1 fruit fly cellular context compared by ENCODE assay signal in the genomic region with DNA sequence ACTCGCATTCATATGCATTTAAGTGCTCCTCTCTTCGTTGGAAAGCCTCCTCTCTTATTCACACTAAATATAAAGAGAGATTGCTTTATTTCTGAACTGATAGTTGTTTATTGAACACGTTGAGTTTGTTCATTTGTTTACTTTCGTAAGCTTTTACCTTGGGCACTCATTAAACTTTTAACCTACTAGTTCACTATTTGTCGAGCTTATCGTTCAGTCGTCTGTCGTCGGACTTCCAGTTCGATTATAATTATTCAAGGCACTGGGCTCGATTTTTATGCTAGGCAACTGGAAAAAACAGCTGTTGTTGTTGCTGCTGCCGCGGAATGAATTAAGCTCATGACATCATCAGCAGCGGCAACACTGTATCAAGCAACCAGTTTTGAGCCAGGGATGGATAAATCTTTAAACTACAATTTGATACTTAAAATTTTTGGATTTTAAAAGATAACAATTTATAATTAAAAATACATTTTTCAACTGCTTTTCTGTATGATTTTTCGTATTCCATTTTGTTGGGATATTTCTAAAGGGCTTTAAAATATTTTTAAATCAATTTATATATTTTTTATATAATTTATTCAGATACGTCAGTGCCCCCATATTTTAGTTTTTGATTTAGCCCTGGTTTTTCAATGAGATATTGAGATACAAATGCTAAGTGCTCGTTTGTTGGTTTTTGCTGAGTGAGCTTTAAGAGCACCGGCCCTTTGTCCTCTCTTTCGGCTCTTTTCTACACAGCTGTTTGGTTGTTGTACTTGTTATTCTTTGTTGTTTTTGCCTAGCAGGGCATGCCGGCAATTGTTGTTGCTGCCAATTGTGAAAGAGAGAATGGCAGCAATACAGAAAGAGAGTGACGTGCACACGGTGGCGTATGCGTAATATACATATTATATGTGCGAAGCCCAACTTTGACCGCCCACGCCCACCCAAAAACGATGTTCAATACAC.
TF ChIP-seq lines count a peak whose summit lies in the region.

No protein-coding gene starts in this region.

TF ChIP-seq in whole organism, embryonic, 481 proteins besides CTCF, POLR2A, EP300 and RAD21 (continued from another document and continues in another):
- TF ChIP-seq da (GFP tag; optimal IDR thresholded peaks at IDR 0.05; lab: Kevin White, UChicago) (no peak), br (optimal IDR thresholded peaks at IDR 0.05; lab: Kevin White, UChicago) (no peak), CG7839 (tag; optimal IDR thresholded peaks at IDR 0.05; lab: Kevin White, UChicago) (peak; percentile 98), CG10462 (GFP tag; optimal IDR thresholded peaks at IDR 0.05; lab: Kevin White, UChicago) (peak; percentile 74), CG10366 (GFP tag; IDR thresholded peaks at IDR 0.05; lab: Robert Waterston, UW) (peak; percentile 92), CG11456 (GFP tag; IDR thresholded peaks at IDR 0.05; lab: Robert Waterston, UW) (peak; percentile 87), CG6813 (GFP tag; optimal IDR thresholded peaks at IDR 0.05; lab: Kevin White, UChicago) (peak; percentile 92), CG13424 (tag; optimal IDR thresholded peaks at IDR 0.05; lab: Kevin White, UChicago) (peak; percentile 98), CG6654 (GFP tag; optimal IDR thresholded peaks at IDR 0.05; lab: Kevin White, UChicago) (peak; percentile 74), GATAe (GFP tag; conservative IDR thresholded peaks at IDR 0.05; lab: Robert Waterston, UW) (peak; percentile 86), CG33213 (GFP tag; optimal IDR thresholded peaks at IDR 0.05; lab: Kevin White, UChicago) (no peak), CG15696 (tag; optimal IDR thresholded peaks at IDR 0.05; lab: Kevin White, UChicago) (peak; percentile 76), Vsx1 (GFP tag; optimal IDR thresholded peaks at IDR 0.05; lab: Kevin White, UChicago) (peak; percentile 86), CG13894 (tag; optimal IDR thresholded peaks at IDR 0.05; lab: Kevin White, UChicago) (peak; percentile 96), CG4730 (GFP tag; IDR thresholded peaks at IDR 0.05; lab: Robert Waterston, UW) (peak; percentile 94), Myb (GFP tag; optimal IDR thresholded peaks at IDR 0.05; lab: Kevin White, UChicago) (no peak), CG16779 (GFP tag; IDR thresholded peaks at IDR 0.05; lab: Robert Waterston, UW) (no peak), CG8478 (optimal IDR thresholded peaks at IDR 0.05; lab: Kevin White, UChicago) (no peak), her (GFP tag; optimal IDR thresholded peaks at IDR 0.05; lab: Kevin White, UChicago) (no peak), slou (GFP tag; optimal IDR thresholded peaks at IDR 0.05; lab: Kevin White, UChicago) (peak; percentile 82), CG4328 (GFP tag; optimal IDR thresholded peaks at IDR 0.05; lab: Kevin White, UChicago) (peak; percentile 96), CG7963 (GFP tag; IDR thresholded peaks at IDR 0.05; lab: Robert Waterston, UW; ENCODE audit: partially characterized antibody) (no peak), pho (GFP tag; optimal IDR thresholded peaks at IDR 0.05; lab: Kevin White, UChicago) (peak; percentile 19), CG12744 (GFP tag; optimal IDR thresholded peaks at IDR 0.05; lab: Kevin White, UChicago) (no peak), danr (GFP tag; IDR thresholded peaks at IDR 0.05; lab: Robert Waterston, UW) (peak; percentile 83; the same call in 1 of the 2 replicates), h (optimal IDR thresholded peaks at IDR 0.05; lab: Kevin White, UChicago) (no peak), CG3065 (GFP tag; optimal IDR thresholded peaks at IDR 0.05; lab: Kevin White, UChicago) (peak; percentile 63), CG13624 (GFP tag; optimal IDR thresholded peaks at IDR 0.05; lab: Kevin White, UChicago) (peak; percentile 11), Scr (GFP tag; IDR thresholded peaks at IDR 0.05; lab: Robert Waterston, UW; ENCODE audit: partially characterized antibody) (no peak), CG3995 (GFP tag; optimal IDR thresholded peaks at IDR 0.05; lab: Kevin White, UChicago) (no peak), CG3163 (GFP tag; optimal IDR thresholded peaks at IDR 0.05; lab: Kevin White, UChicago) (peak; percentile 98), psq (GFP tag; optimal IDR thresholded peaks at IDR 0.05; lab: Kevin White, UChicago) (peak; percentile 67), Asciz (GFP tag; optimal IDR thresholded peaks at IDR 0.05; lab: Kevin White, UChicago) (peak; percentile 94), ara (GFP tag; IDR thresholded peaks at IDR 0.05; lab: Robert Waterston, UW) (peak; percentile 92), HLHmδ (GFP tag; optimal IDR thresholded peaks at IDR 0.05; lab: Kevin White, UChicago) (no peak), CG8388 (GFP tag; optimal IDR thresholded peaks at IDR 0.05; lab: Kevin White, UChicago) (peak; percentile 92), Ssrp (tag; optimal IDR thresholded peaks at IDR 0.05; lab: Kevin White, UChicago) (peak; percentile 93), twi (tag; optimal IDR thresholded peaks at IDR 0.05; lab: Kevin White, UChicago) (peak; percentile 89), tna (GFP tag; IDR thresholded peaks at IDR 0.05; lab: Robert Waterston, UW; ENCODE audit: partially characterized antibody) (no peak), PHDP (tag; optimal IDR thresholded peaks at IDR 0.05; lab: Kevin White, UChicago) (peak; percentile 98), stwl (tag; optimal IDR thresholded peaks at IDR 0.05; lab: Kevin White, UChicago) (no peak), Elba2 (GFP tag; optimal IDR thresholded peaks at IDR 0.05; lab: Kevin White, UChicago) (no peak), bowl (GFP tag; IDR thresholded peaks at IDR 0.05; lab: Robert Waterston, UW) (peak; percentile 90), CG17359 (tag; optimal IDR thresholded peaks at IDR 0.05; lab: Kevin White, UChicago) (peak; percentile 96), MBD-R2 (GFP tag; IDR thresholded peaks at IDR 0.05; lab: Robert Waterston, UW) (peak; percentile 81; the same call in 1 of the 2 replicates), ranshi (GFP tag; IDR thresholded peaks at IDR 0.05; lab: Robert Waterston, UW) (peak; percentile 95), CG12942 (GFP tag; optimal IDR thresholded peaks at IDR 0.05; lab: Kevin White, UChicago) (peak; percentile 82), zf30C (GFP tag; optimal IDR thresholded peaks at IDR 0.05; lab: Kevin White, UChicago) (no peak), gt (GFP tag; IDR thresholded peaks at IDR 0.05; lab: Robert Waterston, UW) (peak; percentile 79), CG14860 (GFP tag; IDR thresholded peaks at IDR 0.05; lab: Robert Waterston, UW; ENCODE audit: partially characterized antibody) (no peak), ftz-f1 (GFP tag; optimal IDR thresholded peaks at IDR 0.05; lab: Kevin White, UChicago) (peak; percentile 61), Doc3 (GFP tag; IDR thresholded peaks at IDR 0.05; lab: Robert Waterston, UW; ENCODE audit: partially characterized antibody) (no peak), gce (GFP tag; IDR thresholded peaks at IDR 0.05; lab: Robert Waterston, UW) (peak; percentile 88), pnt (GFP tag; optimal IDR thresholded peaks at IDR 0.05; lab: Kevin White, UChicago) (no peak), pita (GFP tag; optimal IDR thresholded peaks at IDR 0.05; lab: Kevin White, UChicago) (no peak), CG3726 (GFP tag; IDR thresholded peaks at IDR 0.05; lab: Robert Waterston, UW) (peak; percentile 89), ems (GFP tag; optimal IDR thresholded peaks at IDR 0.05; lab: Kevin White, UChicago) (no peak), CG1603 (tag; optimal IDR thresholded peaks at IDR 0.05; lab: Kevin White, UChicago) (no peak), Mad (GFP tag; optimal IDR thresholded peaks at IDR 0.05; lab: Kevin White, UChicago) (peak; percentile 26), zfh1 (GFP tag; IDR thresholded peaks at IDR 0.05; lab: Robert Waterston, UW) (peak; percentile 87), dimm (GFP tag; IDR thresholded peaks at IDR 0.05; lab: Robert Waterston, UW) (peak; percentile 85), insv (GFP tag; optimal IDR thresholded peaks at IDR 0.05; lab: Kevin White, UChicago) (peak in 1 of 2 experiments; percentile 68), CG15514 (GFP tag; optimal IDR thresholded peaks at IDR 0.05; lab: Kevin White, UChicago) (peak; percentile 94), Sox100B (GFP tag; optimal IDR thresholded peaks at IDR 0.05; lab: Kevin White, UChicago) (peak; percentile 99), zen2 (GFP tag; IDR thresholded peaks at IDR 0.05; lab: Robert Waterston, UW; ENCODE audit: partially characterized antibody) (no peak), Neu2 (GFP tag; optimal IDR thresholded peaks at IDR 0.05; lab: Kevin White, UChicago; ENCODE audit: borderline replicate concordance) (no peak), gsb-n (tag; optimal IDR thresholded peaks at IDR 0.05; lab: Kevin White, UChicago) (peak; percentile 86), tap (tag; optimal IDR thresholded peaks at IDR 0.05; lab: Kevin White, UChicago) (peak; percentile 94), CG4424 (GFP tag; optimal IDR thresholded peaks at IDR 0.05; lab: Kevin White, UChicago) (peak; percentile 87), sim (GFP tag; IDR thresholded peaks at IDR 0.05; lab: Robert Waterston, UW) (peak; percentile 81), corto (GFP tag; optimal IDR thresholded peaks at IDR 0.05; lab: Kevin White, UChicago) (peak; percentile 29), p53 (GFP tag; optimal IDR thresholded peaks at IDR 0.05; lab: Kevin White, UChicago) (no peak), CG10959 (GFP tag; IDR thresholded peaks at IDR 0.05; lab: Robert Waterston, UW) (peak; percentile 37; the same call in 1 of the 2 replicates), bsh (GFP tag; optimal IDR thresholded peaks at IDR 0.05; lab: Kevin White, UChicago) (peak; percentile 70 to 92), CG7556 (GFP tag; optimal IDR thresholded peaks at IDR 0.05; lab: Kevin White, UChicago) (peak; percentile 98), CG17568 (GFP tag; optimal IDR thresholded peaks at IDR 0.05; lab: Kevin White, UChicago) (no peak), CG12299 (tag; optimal IDR thresholded peaks at IDR 0.05; lab: Kevin White, UChicago) (peak; percentile 94), CG2678 (tag; optimal IDR thresholded peaks at IDR 0.05; lab: Kevin White, UChicago) (peak; percentile 99), ken (GFP tag; IDR thresholded peaks at IDR 0.05; lab: Robert Waterston, UW) (peak; percentile 82), CoRest (tag; optimal IDR thresholded peaks at IDR 0.05; lab: Kevin White, UChicago) (peak; percentile 98), CG9215 (GFP tag; IDR thresholded peaks at IDR 0.05; lab: Robert Waterston, UW) (peak; percentile 94), gcm (GFP tag; optimal IDR thresholded peaks at IDR 0.05; lab: Kevin White, UChicago) (peak; percentile 89), lmd (GFP tag; IDR thresholded peaks at IDR 0.05; lab: Robert Waterston, UW) (peak; percentile 97), Jarid2 (GFP tag; optimal IDR thresholded peaks at IDR 0.05; lab: Kevin White, UChicago) (peak; percentile 76), CG6272 (GFP tag; IDR thresholded peaks at IDR 0.05; lab: Robert Waterston, UW) (peak; percentile 90), Blimp-1 (GFP tag; optimal IDR thresholded peaks at IDR 0.05; lab: Kevin White, UChicago) (peak; percentile 93), onecut (GFP tag; IDR thresholded peaks at IDR 0.05; lab: Robert Waterston, UW) (peak; percentile 76), prd (optimal IDR thresholded peaks at IDR 0.05; lab: Kevin White, UChicago) (no peak), prd (GFP tag; IDR thresholded peaks at IDR 0.05; lab: Robert Waterston, UW) (peak; percentile 93), hkb (optimal IDR thresholded peaks at IDR 0.05; lab: Kevin White, UChicago) (no peak), hkb (GFP tag; IDR thresholded peaks at IDR 0.05; lab: Robert Waterston, UW) (peak; percentile 95), CG12236 (GFP tag; optimal IDR thresholded peaks at IDR 0.05; lab: Kevin White, UChicago) (no peak), CG17328 (GFP tag; IDR thresholded peaks at IDR 0.05; lab: Robert Waterston, UW) (peak; percentile 93), CG7928 (GFP tag; optimal IDR thresholded peaks at IDR 0.05; lab: Kevin White, UChicago) (peak; percentile 94), ind (GFP tag; optimal IDR thresholded peaks at IDR 0.05; lab: Kevin White, UChicago) (peak; percentile 87), CG18476 (GFP tag; optimal IDR thresholded peaks at IDR 0.05; lab: Kevin White, UChicago) (peak; percentile 79), CG10209 (GFP tag; optimal IDR thresholded peaks at IDR 0.05; lab: Kevin White, UChicago) (peak; percentile 96), CG18619 (GFP tag; optimal IDR thresholded peaks at IDR 0.05; lab: Kevin White, UChicago) (peak; percentile 95), CG18764 (GFP tag; optimal IDR thresholded peaks at IDR 0.05; lab: Kevin White, UChicago) (peak; percentile 55), usp (GFP tag; optimal IDR thresholded peaks at IDR 0.05; lab: Kevin White, UChicago) (no peak), CG5245 (GFP tag; optimal IDR thresholded peaks at IDR 0.05; lab: Kevin White, UChicago) (peak; percentile 64), sisA (GFP tag; IDR thresholded peaks at IDR 0.05; lab: Robert Waterston, UW) (peak; percentile 90), CG14441 (GFP tag; IDR thresholded peaks at IDR 0.05; lab: Robert Waterston, UW) (peak; percentile 95), btn (GFP tag; optimal IDR thresholded peaks at IDR 0.05; lab: Kevin White, UChicago) (no peak), tx (GFP tag; optimal IDR thresholded peaks at IDR 0.05; lab: Kevin White, UChicago) (no peak), Gug (GFP tag; IDR thresholded peaks at IDR 0.05; lab: Robert Waterston, UW) (peak; percentile 59; the same call in 2 of the 4 replicates), CG2889 (GFP tag; IDR thresholded peaks at IDR 0.05; lab: Robert Waterston, UW) (peak; percentile 82), fd96Cb (tag; optimal IDR thresholded peaks at IDR 0.05; lab: Kevin White, UChicago) (peak; percentile 95), crc (GFP tag; optimal IDR thresholded peaks at IDR 0.05; lab: Kevin White, UChicago) (no peak), CG34376 (GFP tag; optimal IDR thresholded peaks at IDR 0.05; lab: Kevin White, UChicago) (peak; percentile 85), sqz (GFP tag; optimal IDR thresholded peaks at IDR 0.05; lab: Kevin White, UChicago) (peak; percentile 79), unc-4 (GFP tag; IDR thresholded peaks at IDR 0.05; lab: Robert Waterston, UW; ENCODE audit: partially characterized antibody) (no peak), NK7.1 (GFP tag; optimal IDR thresholded peaks at IDR 0.05; lab: Kevin White, UChicago) (no peak), CG9932 (GFP tag; IDR thresholded peaks at IDR 0.05; lab: Robert Waterston, UW) (peak; percentile 95), CG14667 (GFP tag; IDR thresholded peaks at IDR 0.05; lab: Robert Waterston, UW) (peak; percentile 90), toy (GFP tag; IDR thresholded peaks at IDR 0.05; lab: Robert Waterston, UW) (peak; percentile 89), amos (GFP tag; IDR thresholded peaks at IDR 0.05; lab: Robert Waterston, UW; ENCODE audit: partially characterized antibody) (no peak; the same call in 1 of the 2 replicates), dmrt11E (tag; optimal IDR thresholded peaks at IDR 0.05; lab: Kevin White, UChicago) (peak; percentile 45), CG6254 (GFP tag; optimal IDR thresholded peaks at IDR 0.05; lab: Kevin White, UChicago) (peak; percentile 78), stc (GFP tag; IDR thresholded peaks at IDR 0.05; lab: Robert Waterston, UW) (peak; percentile 98)
